Fruit fly (Drosophila melanogaster) whole organism, embryonic: ENCODE data around the gene APP-BP1.

Source experiments
- BEAF-32 ChIP-seq: fragments of 200-800 bp; sonication (Bioruptor generic); optimal IDR thresholded peaks from 3 replicates; lab custom pipeline; 2017; ENCODE audit warnings: missing biosample characterization, missing genetic modification characterization, mild to moderate bottlenecking, moderate library complexity, missing genetic modification reagents
- Blimp-1 ChIP-seq: fragments of 200-800 bp; sonication (Bioruptor generic); optimal IDR thresholded peaks from 3 replicates; lab custom pipeline; 2018; ENCODE audit warnings: missing biosample characterization, missing genetic modification characterization, mild to moderate bottlenecking, moderate library complexity, missing genetic modification reagents
- CG10267 ChIP-seq: fragments of 200-800 bp; sonication (Bioruptor generic); optimal IDR thresholded peaks from 2 replicates; lab custom pipeline; 2018; ENCODE audit warnings: missing biosample characterization, mild to moderate bottlenecking, missing genetic modification characterization, moderate library complexity
- CG10654 ChIP-seq: fragments of 200-800 bp; sonication (Bioruptor generic); optimal IDR thresholded peaks from 2 replicates; lab custom pipeline; 2016; ENCODE audit warnings: missing biosample characterization, missing genetic modification characterization
- CG11560 ChIP-seq: fragments of 200-800 bp; sonication (Bioruptor generic); IDR thresholded peaks from 3 replicates; pipeline ENCODE4 v1.3.6; 2022; ENCODE audit warnings: missing biosample characterization, missing genetic modification characterization
- CG11696 ChIP-seq: fragments of 200-800 bp; sonication (Bioruptor generic); IDR thresholded peaks from 2 replicates; pipeline ENCODE4 v1.3.6; 2022; ENCODE audit warnings: missing biosample characterization, missing genetic modification characterization
- CG11723 ChIP-seq: fragments of 200-800 bp; sonication (Bioruptor generic); optimal IDR thresholded peaks from 2 replicates; lab custom pipeline; 2017; ENCODE audit warnings: missing biosample characterization, mild to moderate bottlenecking, missing genetic modification characterization
- CG15601 ChIP-seq: fragments of 200-800 bp; sonication (Bioruptor generic); optimal IDR thresholded peaks from 3 replicates; lab custom pipeline; 2019; ENCODE audit warnings: missing biosample characterization, mild to moderate bottlenecking, missing genetic modification characterization, moderate library complexity
- CG1602 ChIP-seq: fragments of 200-800 bp; sonication (Bioruptor generic); optimal IDR thresholded peaks from 3 replicates; lab custom pipeline; 2016; ENCODE audit warnings: missing biosample characterization, missing genetic modification characterization
- CG17829 ChIP-seq: fragments of 200-800 bp; optimal IDR thresholded peaks from 2 replicates; lab custom pipeline; 2019; ENCODE audit warnings: missing biosample characterization, mild to moderate bottlenecking, missing genetic modification characterization, moderate library complexity
- CG1832 ChIP-seq: fragments of 200-800 bp; sonication (Bioruptor generic); optimal IDR thresholded peaks from 2 replicates; lab custom pipeline; 2017; ENCODE audit warnings: missing biosample characterization, mild to moderate bottlenecking, missing genetic modification characterization, inconsistent platforms
- CG2202 ChIP-seq: fragments of 200-800 bp; sonication (Bioruptor generic); optimal IDR thresholded peaks from 2 replicates; lab custom pipeline; 2018; ENCODE audit warnings: missing biosample characterization, mild to moderate bottlenecking, missing genetic modification characterization
- CG30403 ChIP-seq: fragments of 200-800 bp; sonication (Bioruptor generic); optimal IDR thresholded peaks from 3 replicates; lab custom pipeline; 2016; ENCODE audit warnings: missing biosample characterization, missing genetic modification characterization
- CG34224 ChIP-seq: fragments of 200-800 bp; sonication (Bioruptor generic); IDR thresholded peaks from 3 replicates; pipeline ENCODE4 v1.3.6; 2022; ENCODE audit warnings: missing biosample characterization, missing genetic modification characterization; ENCODE audit not compliant: partially characterized antibody
- CG3838 ChIP-seq: fragments of 200-800 bp; sonication (Bioruptor generic); optimal IDR thresholded peaks from 3 replicates; lab custom pipeline; 2016; ENCODE audit warnings: missing biosample characterization, missing genetic modification characterization
- CG3995 ChIP-seq: fragments of 200-800 bp; sonication (Bioruptor generic); optimal IDR thresholded peaks from 3 replicates; lab custom pipeline; 2016; ENCODE audit warnings: missing biosample characterization, missing genetic modification characterization
- CG6254 ChIP-seq: fragments of 200-800 bp; sonication (Bioruptor generic); optimal IDR thresholded peaks from 3 replicates; lab custom pipeline; 2017; ENCODE audit warnings: mild to moderate bottlenecking, missing biosample characterization, missing genetic modification reagents, missing genetic modification characterization
- CG6689 ChIP-seq: fragments of 200-800 bp; sonication (Bioruptor generic); IDR thresholded peaks from 2 replicates; pipeline ENCODE4 v1.3.6; 2022; ENCODE audit warnings: missing biosample characterization, missing genetic modification characterization
- CG7839 ChIP-seq: fragments of 200-800 bp; sonication (Bioruptor generic); optimal IDR thresholded peaks from 3 replicates; lab custom pipeline; 2018; ENCODE audit warnings: missing biosample characterization, mild to moderate bottlenecking, missing genetic modification characterization, moderate library complexity
- CG9932 ChIP-seq: fragments of 200-800 bp; sonication (Bioruptor generic); IDR thresholded peaks from 2 replicates; pipeline ENCODE4 v1.3.6; 2022; ENCODE audit warnings: missing biosample characterization, missing genetic modification characterization
- Dll ChIP-seq: fragments of 200-800 bp; sonication (Bioruptor generic); IDR thresholded peaks from 4 replicates; pipeline ENCODE4 v1.3.6; 2022; ENCODE audit warnings: missing biosample characterization, missing genetic modification characterization; ENCODE audit not compliant: partially characterized antibody
- Eip74EF ChIP-seq, 2 experiments: fragments of 200-800 bp in 1 of 2; fragments of >200 bp in 1 of 2; sonication (Bioruptor generic) in 1 of 2; optimal IDR thresholded peaks; 2 replicates each; lab custom pipeline; 2017 to 2019; ENCODE audit warnings: missing biosample characterization in 2 of 2, missing genetic modification characterization in 2 of 2, mild to moderate bottlenecking in 1 of 2, moderate library complexity in 1 of 2
- HLH4C ChIP-seq: fragments of 200-800 bp; sonication (Bioruptor generic); IDR thresholded peaks from 3 replicates; pipeline ENCODE4 v1.3.6; 2022; ENCODE audit warnings: missing biosample characterization, missing genetic modification characterization; ENCODE audit not compliant: partially characterized antibody
- HmgD ChIP-seq: fragments of 200-800 bp; sonication (Bioruptor generic); optimal IDR thresholded peaks from 3 replicates; lab custom pipeline; 2016; ENCODE audit warnings: missing biosample characterization, missing genetic modification characterization
- Hr3 ChIP-seq: fragments of 200-800 bp; sonication (Bioruptor generic); optimal IDR thresholded peaks from 3 replicates; lab custom pipeline; 2016; ENCODE audit warnings: missing biosample characterization, missing genetic modification characterization
- Hsf ChIP-seq: fragments of 200-800 bp; sonication (Bioruptor generic); optimal IDR thresholded peaks from 3 replicates; lab custom pipeline; 2016; ENCODE audit warnings: missing biosample characterization, missing genetic modification characterization
- MTF-1 ChIP-seq: fragments of 200-800 bp; sonication (Bioruptor generic); optimal IDR thresholded peaks from 2 replicates; lab custom pipeline; 2018; ENCODE audit warnings: missing biosample characterization, mild to moderate bottlenecking, missing genetic modification characterization, borderline replicate concordance
- Mad ChIP-seq: fragments of 200-800 bp; sonication (Bioruptor generic); optimal IDR thresholded peaks from 2 replicates; lab custom pipeline; 2016; ENCODE audit warnings: missing biosample characterization, missing genetic modification characterization
- Neu2 ChIP-seq: fragments of 200-800 bp; sonication (Bioruptor generic); optimal IDR thresholded peaks from 3 replicates; lab custom pipeline; 2016; ENCODE audit warnings: missing biosample characterization, missing genetic modification characterization, borderline replicate concordance
- Oli ChIP-seq: fragments of 200-800 bp; sonication (Bioruptor generic); optimal IDR thresholded peaks from 2 replicates; lab custom pipeline; 2018; ENCODE audit warnings: missing biosample characterization, mild to moderate bottlenecking, missing genetic modification characterization, moderate library complexity
- Ptx1 ChIP-seq: fragments of 200-800 bp; sonication (Bioruptor generic); IDR thresholded peaks from 2 replicates; pipeline ENCODE4 v1.3.6; 2022; ENCODE audit warnings: missing biosample characterization, missing genetic modification characterization
- Stat92E ChIP-seq, 3 experiments: fragments of >200 bp in 2 of 3; fragments of 200-800 bp in 1 of 3; sonication (Bioruptor generic) in 1 of 3; optimal IDR thresholded peaks; 2 replicates each; lab custom pipeline; 2017 to 2019; ENCODE audit warnings: missing biosample characterization in 3 of 3, missing genetic modification characterization in 3 of 3, mild to moderate bottlenecking in 1 of 3, moderate library complexity in 1 of 3
- Taf1 ChIP-seq: fragments of 200-800 bp; sonication (Bioruptor generic); IDR thresholded peaks from 2 replicates; pipeline ENCODE4 v1.3.6; 2022; ENCODE audit warnings: missing biosample characterization, missing genetic modification characterization
- Vsx1 ChIP-seq: fragments of 200-800 bp; sonication (Bioruptor generic); optimal IDR thresholded peaks from 2 replicates; lab custom pipeline; 2017; ENCODE audit warnings: missing biosample characterization, mild to moderate bottlenecking, missing genetic modification characterization, missing genetic modification reagents
- Xrp1 ChIP-seq: fragments of 200-800 bp; sonication (Bioruptor generic); IDR thresholded peaks from 2 replicates; pipeline ENCODE4 v1.3.6; 2022; ENCODE audit warnings: missing biosample characterization, missing genetic modification characterization
- al ChIP-seq: fragments of 200-800 bp; sonication (Bioruptor generic); IDR thresholded peaks from 2 replicates; pipeline ENCODE4 v1.3.6; 2022; ENCODE audit warnings: missing biosample characterization, missing genetic modification characterization
- aop ChIP-seq: fragments of 200-800 bp; sonication (Bioruptor generic); IDR thresholded peaks from 2 replicates; pipeline ENCODE4 v1.3.6; 2022; ENCODE audit warnings: missing biosample characterization, missing genetic modification characterization
- ase ChIP-seq: fragments of 200-800 bp; sonication (Bioruptor generic); IDR thresholded peaks from 3 replicates; pipeline ENCODE4 v1.3.6; 2022; ENCODE audit warnings: missing biosample characterization, missing genetic modification characterization
- caup ChIP-seq: fragments of 200-800 bp; sonication (Bioruptor generic); optimal IDR thresholded peaks from 3 replicates; lab custom pipeline; 2017; ENCODE audit warnings: missing biosample characterization, mild to moderate bottlenecking, missing genetic modification characterization, moderate library complexity; ENCODE audit not compliant: severe bottlenecking
- dan ChIP-seq: fragments of 200-800 bp; sonication (Bioruptor generic); IDR thresholded peaks from 2 replicates; pipeline ENCODE4 v1.3.6; 2022; ENCODE audit warnings: missing biosample characterization, missing genetic modification characterization
- dimm ChIP-seq: fragments of 200-800 bp; sonication (Bioruptor generic); IDR thresholded peaks from 2 replicates; pipeline ENCODE4 v1.3.6; 2022; ENCODE audit warnings: missing biosample characterization, missing genetic modification characterization
- gfzf ChIP-seq: fragments of 200-800 bp; sonication (Bioruptor generic); optimal IDR thresholded peaks from 2 replicates; lab custom pipeline; 2016; ENCODE audit warnings: missing biosample characterization, mild to moderate bottlenecking, missing genetic modification characterization, moderate library complexity
- kay ChIP-seq: fragments of 200-800 bp; sonication (Bioruptor generic); optimal IDR thresholded peaks from 2 replicates; lab custom pipeline; 2016; ENCODE audit warnings: missing biosample characterization, missing genetic modification characterization
- lola ChIP-seq, 3 experiments: fragments of >200 bp in 2 of 3; fragments of 200-800 bp in 1 of 3; sonication (Bioruptor generic) in 1 of 3; optimal IDR thresholded peaks; 2 replicates each; lab custom pipeline; 2017 to 2019; ENCODE audit warnings: missing biosample characterization in 3 of 3, missing genetic modification characterization in 3 of 3, mild to moderate bottlenecking in 1 of 3, moderate library complexity in 1 of 3
- mld ChIP-seq: fragments of 200-800 bp; sonication (Bioruptor generic); IDR thresholded peaks from 3 replicates; pipeline ENCODE4 v1.3.6; 2022; ENCODE audit warnings: missing biosample characterization, missing genetic modification characterization; ENCODE audit not compliant: partially characterized antibody
- pfk ChIP-seq: fragments of 200-800 bp; sonication (Bioruptor generic); optimal IDR thresholded peaks from 2 replicates; lab custom pipeline; 2018; ENCODE audit warnings: missing biosample characterization, mild to moderate bottlenecking, missing genetic modification characterization, moderate library complexity
- sens ChIP-seq: fragments of 200-800 bp; sonication (Bioruptor generic); peaks from one replicate; lab custom pipeline; 2016; ENCODE audit warnings: missing biosample characterization, missing genetic modification characterization
- sens-2 ChIP-seq: fragments of 200-800 bp; sonication (Bioruptor generic); IDR thresholded peaks from 2 replicates; pipeline ENCODE4 v1.3.6; 2022; ENCODE audit warnings: missing biosample characterization, missing genetic modification characterization
- tna ChIP-seq: fragments of 200-800 bp; sonication (Bioruptor generic); IDR thresholded peaks from 2 replicates; pipeline ENCODE4 v1.3.6; 2022; ENCODE audit warnings: missing biosample characterization, missing genetic modification characterization; ENCODE audit not compliant: partially characterized antibody
- wdn ChIP-seq: fragments of 200-800 bp; sonication (Bioruptor generic); IDR thresholded peaks from 2 replicates; pipeline ENCODE4 v1.3.6; 2022; ENCODE audit warnings: missing biosample characterization, missing genetic modification characterization

Gene APP-BP1

dm6 chr3L:11123088-11123487 lies 24.9 kb downstream of the APP-BP1 start, which contains the start of the genes Ufd1 and NaPi-III (continued):
- TF ChIP-seq CG17829 (tag; lab: Kevin White, UChicago) (peak; percentile 71), Neu2 (no peak), gfzf (GFP tag; lab: Kevin White, UChicago) (peak; percentile 98), HmgD (GFP tag; lab: Kevin White, UChicago) (peak; percentile 94), HLH4C (GFP tag; lab: Robert Waterston, UW) (peak; percentile 66; the same call in 2 of the 3 replicates), aop (no peak), Blimp-1 (GFP tag; lab: Kevin White, UChicago) (no peak), mld (no peak), CG30403 (GFP tag; lab: Kevin White, UChicago) (no peak), Dll (GFP tag; lab: Robert Waterston, UW) (peak; percentile 85), Xrp1 (GFP tag; lab: Robert Waterston, UW) (no peak), BEAF-32 (peak; percentile 92), wdn (GFP tag; lab: Robert Waterston, UW) (no peak), lola (GFP tag; optimal IDR thresholded peaks at IDR 0.05; lab: Kevin White, UChicago) (no peak), CG11696 (no peak), al (GFP tag; lab: Robert Waterston, UW) (0 out of 2 replicates have a peak, but pooled peaks have one; percentile 19), sens (GFP tag; lab: Kevin White, UChicago) (peak; percentile 85), sens-2 (no peak), Vsx1 (GFP tag; lab: Kevin White, UChicago) (no peak), pfk (no peak), Mad (GFP tag; lab: Kevin White, UChicago) (peak; percentile 42), CG6689 (no peak), Hr3 (GFP tag; lab: Kevin White, UChicago) (no peak), CG11560 (tag; lab: Robert Waterston, UW) (peak; percentile 78), CG7839 (tag; lab: Kevin White, UChicago) (peak; percentile 10), dimm (GFP tag; lab: Robert Waterston, UW) (no peak), Stat92E (GFP tag; optimal IDR thresholded peaks at IDR 0.05; lab: Kevin White, UChicago) (peak in 1 of 3 experiments; percentile 80), CG1602 (GFP tag; lab: Kevin White, UChicago) (no peak), tna (GFP tag; lab: Robert Waterston, UW) (peak; percentile 76), dan (GFP tag; lab: Robert Waterston, UW) (no peak), Eip74EF (GFP tag; optimal IDR thresholded peaks at IDR 0.05; lab: Kevin White, UChicago) (no peak), CG2202 (tag; lab: Kevin White, UChicago) (peak; percentile 4), CG10654 (GFP tag; lab: Kevin White, UChicago) (no peak), CG9932 (GFP tag; lab: Robert Waterston, UW) (peak; percentile 71), CG10267 (tag; lab: Kevin White, UChicago) (peak; percentile 62), MTF-1 (no peak), CG6254 (GFP tag; lab: Kevin White, UChicago) (no peak), CG3838 (no peak), CG34224 (GFP tag; lab: Robert Waterston, UW) (peak; percentile 72), CG11723 (GFP tag; lab: Kevin White, UChicago) (no peak), kay (peak; percentile 15), Taf1 (GFP tag; lab: Robert Waterston, UW) (no peak), Hsf (GFP tag; lab: Kevin White, UChicago) (peak; percentile 34), Ptx1 (GFP tag; lab: Robert Waterston, UW) (no peak), caup (GFP tag; lab: Kevin White, UChicago) (peak; percentile 38), Oli (tag; lab: Kevin White, UChicago) (no peak), CG15601 (peak; percentile 71), CG3995 (GFP tag; lab: Kevin White, UChicago) (peak; percentile 26), ase (GFP tag; lab: Robert Waterston, UW) (no peak), CG1832 (GFP tag; lab: Kevin White, UChicago) (no peak)
